Fruit fly (Drosophila melanogaster): Measurements from ENCODE around the gene Sgs3.
"Not testable (repeated sequence)": the region's sequence is repeated elsewhere in the genome, so short reads cannot be mapped to it uniquely, and the experiment has no call there.

Gene Sgs3

DNA sequence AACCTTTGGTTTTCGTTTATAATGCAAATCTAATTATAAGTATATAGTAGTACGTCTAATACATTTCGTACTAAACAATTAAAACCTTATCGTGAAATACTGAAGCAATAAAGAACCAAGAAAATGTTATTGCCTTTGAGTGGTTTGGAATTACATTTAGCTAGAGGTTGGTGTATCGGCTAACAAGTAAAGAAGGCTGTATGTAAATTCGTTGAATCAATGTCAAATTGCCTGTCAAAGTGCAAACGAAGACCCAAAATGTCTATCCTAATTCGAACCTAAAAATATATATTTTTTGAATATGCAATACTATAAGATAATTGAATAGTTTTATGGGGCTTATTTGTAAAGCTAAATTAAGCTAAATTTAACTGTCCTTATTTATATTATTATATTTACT lies 778 bp upstream of the Sgs3 start (continued):
- TF ChIP-seq Hr51 (GFP tag; optimal IDR thresholded peaks at IDR 0.05) (no peak), ERR (GFP tag; optimal IDR thresholded peaks at IDR 0.05) (no peak), CG12659 (GFP tag; optimal IDR thresholded peaks at IDR 0.05) (peak; percentile 31), CG14050 (GFP tag; IDR thresholded peaks at IDR 0.05) (no peak), fd3F (GFP tag; optimal IDR thresholded peaks at IDR 0.05) (no peak), CG15269 (tag; optimal IDR thresholded peaks at IDR 0.05) (no peak), Pdp1 (GFP tag; optimal IDR thresholded peaks at IDR 0.05) (no peak), CG17361 (GFP tag; IDR thresholded peaks at IDR 0.05) (peak; percentile 33; the same call in 1 of the 3 replicates), CG1832 (GFP tag; optimal IDR thresholded peaks at IDR 0.05) (no peak), knrl (GFP tag; IDR thresholded peaks at IDR 0.05; ENCODE audit: partially characterized antibody) (0 out of 3 replicates have a peak, but pooled peaks have one; percentile 29), CoRest (tag; optimal IDR thresholded peaks at IDR 0.05) (peak; percentile 23), abd-A (tag; optimal IDR thresholded peaks at IDR 0.05) (peak; percentile 14), bbx (GFP tag; IDR thresholded peaks at IDR 0.05; ENCODE audit: partially characterized antibody) (0 out of 2 replicates have a peak, but pooled peaks have one; percentile 20)

DNA sequence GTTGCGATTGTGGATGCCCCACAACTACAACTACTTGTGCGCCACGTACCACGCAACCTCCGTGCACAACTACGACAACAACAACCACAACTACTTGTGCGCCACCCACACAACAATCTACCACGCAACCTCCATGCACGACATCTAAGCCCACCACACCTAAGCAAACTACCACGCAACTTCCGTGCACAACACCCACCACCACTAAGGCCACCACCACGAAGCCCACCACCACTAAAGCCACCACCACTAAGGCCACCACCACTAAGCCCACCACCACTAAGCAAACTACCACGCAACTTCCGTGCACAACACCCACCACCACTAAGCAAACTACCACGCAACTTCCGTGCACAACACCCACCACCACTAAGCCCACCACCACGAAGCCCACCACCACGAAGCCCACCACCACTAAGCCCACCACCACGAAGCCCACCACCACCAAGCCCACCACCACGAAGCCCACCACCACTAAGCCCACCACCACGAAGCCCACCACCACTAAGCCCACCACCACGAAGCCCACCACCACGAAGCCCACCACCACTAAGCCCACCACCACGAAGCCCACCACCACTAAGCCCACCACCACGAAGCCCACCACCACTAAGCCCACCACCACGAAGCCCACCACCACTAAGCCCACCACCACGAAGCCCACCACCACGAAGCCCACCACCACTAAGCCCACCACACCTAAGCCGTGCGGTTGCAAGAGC lies 515 bp downstream of the Sgs3 start:
- TF ChIP-seq CG11456 (GFP tag; IDR thresholded peaks at IDR 0.05), result 0 out of 3 replicates have a peak, but pooled peaks have one; percentile 7
- peak; percentile 35 for TF ChIP-seq fd64A (GFP tag; optimal IDR thresholded peaks at IDR 0.05)
- peak; percentile 35 for TF ChIP-seq MTF-1 (GFP tag; optimal IDR thresholded peaks at IDR 0.05; ENCODE audit: borderline replicate concordance)
- peak; percentile 18 for TF ChIP-seq CG8478 (optimal IDR thresholded peaks at IDR 0.05)
- peak; percentile 41; the same call in 1 of the 3 replicates for TF ChIP-seq ase (GFP tag; IDR thresholded peaks at IDR 0.05)
- peak; percentile 26 for TF ChIP-seq CG18262 (tag; optimal IDR thresholded peaks at IDR 0.05)
- TF ChIP-seq chm (GFP tag; IDR thresholded peaks at IDR 0.05), result peak; percentile 68; the same call in 1 of the 2 replicates
- TF ChIP-seq CG4707 (GFP tag; optimal IDR thresholded peaks at IDR 0.05), result peak; percentile 22
- TF ChIP-seq CG17328 (GFP tag; IDR thresholded peaks at IDR 0.05), result peak; percentile 22; the same call in 1 of the 2 replicates
- TF ChIP-seq CG13424 (tag; optimal IDR thresholded peaks at IDR 0.05), result peak; percentile 39
- TF ChIP-seq CG2678 (tag; optimal IDR thresholded peaks at IDR 0.05), result peak; percentile 35
- not testable (repeated sequence) for TF ChIP-seq lov (optimal IDR thresholded peaks at IDR 0.05)
- TF ChIP-seq lov (GFP tag; IDR thresholded peaks at IDR 0.05), result 0 out of 3 replicates have a peak, but pooled peaks have one; percentile 18
- TF ChIP-seq CG11504 (tag; optimal IDR thresholded peaks at IDR 0.05), result peak; percentile 26
- TF ChIP-seq CG14050 (GFP tag; IDR thresholded peaks at IDR 0.05), result peak; percentile 15; the same call in 1 of the 3 replicates
- 0 out of 3 replicates have a peak, but pooled peaks have one; percentile 16 for TF ChIP-seq sr (GFP tag; IDR thresholded peaks at IDR 0.05)
- TF ChIP-seq CG7987 (GFP tag; optimal IDR thresholded peaks at IDR 0.05), result peak; percentile 3
- peak; percentile 46 for TF ChIP-seq CG14710 (tag; optimal IDR thresholded peaks at IDR 0.05)
- TF ChIP-seq seq (GFP tag; IDR thresholded peaks at IDR 0.05), result peak; percentile 80; the same call in 1 of the 2 replicates
- peak; percentile 6 for TF ChIP-seq Fer1 (GFP tag; optimal IDR thresholded peaks at IDR 0.05)
- TF ChIP-seq CG17361 (GFP tag; IDR thresholded peaks at IDR 0.05), result 0 out of 3 replicates have a peak, but pooled peaks have one; percentile 17
- peak; percentile 29 for TF ChIP-seq Sox100B (GFP tag; optimal IDR thresholded peaks at IDR 0.05)
- peak; percentile 37 for TF ChIP-seq CG10979 (tag; optimal IDR thresholded peaks at IDR 0.05)
- TF ChIP-seq tap (tag; optimal IDR thresholded peaks at IDR 0.05), result peak; percentile 6
- 0 out of 2 replicates have a peak, but pooled peaks have one; percentile 40 for TF ChIP-seq Awh (GFP tag; IDR thresholded peaks at IDR 0.05)
- peak; percentile 20 for TF ChIP-seq CG6254 (GFP tag; optimal IDR thresholded peaks at IDR 0.05)
- peak; percentile 58 for TF ChIP-seq Med (GFP tag)
- peak; percentile 52; the same call in 2 of the 3 replicates for TF ChIP-seq gce (GFP tag; IDR thresholded peaks at IDR 0.05)
- peak; percentile 66 for TF ChIP-seq CG33557 (GFP tag; optimal IDR thresholded peaks at IDR 0.05)
- peak; percentile 3 for TF ChIP-seq CG13296 (GFP tag; optimal IDR thresholded peaks at IDR 0.05)
- peak; percentile 17 for TF ChIP-seq CG8924 (tag; optimal IDR thresholded peaks at IDR 0.05)
- TF ChIP-seq CG4328 (GFP tag; optimal IDR thresholded peaks at IDR 0.05), result peak; percentile 53
- peak; percentile 68 for TF ChIP-seq HLHmδ (GFP tag; optimal IDR thresholded peaks at IDR 0.05)
- TF ChIP-seq CG2199 (GFP tag; IDR thresholded peaks at IDR 0.05), result peak; percentile 59; the same call in 1 of the 3 replicates
- TF ChIP-seq Dbx (GFP tag; IDR thresholded peaks at IDR 0.05), result 0 out of 3 replicates have a peak, but pooled peaks have one; percentile 10

All from whole organism, embryonic.